Fruit fly (Drosophila melanogaster) whole organism, embryonic: ENCODE measurements around the gene CG11723.

Experiments
- Atf3 ChIP-seq: fragments of 200-800 bp; sonication (Bioruptor generic); optimal IDR thresholded peaks from 3 replicates; lab custom pipeline; 2016; ENCODE audit warnings: missing biosample characterization, missing genetic modification characterization
- Awh ChIP-seq: fragments of 200-800 bp; sonication (Bioruptor generic); IDR thresholded peaks from 2 replicates; pipeline ENCODE4, ENCODE4 v1.3.6; 2022; ENCODE audit warnings: missing biosample characterization, missing genetic modification characterization
- CG12071 ChIP-seq: fragments of 200-800 bp; sonication (Bioruptor generic); optimal IDR thresholded peaks from 3 replicates; lab custom pipeline; 2018; ENCODE audit warnings: missing biosample characterization, mild to moderate bottlenecking, missing genetic modification characterization
- CG13123 ChIP-seq: fragments of 200-800 bp; sonication (Bioruptor generic); optimal IDR thresholded peaks from 2 replicates; lab custom pipeline; 2016; ENCODE audit warnings: missing biosample characterization, missing genetic modification characterization
- CG13775 ChIP-seq: fragments of 200-800 bp; sonication (Bioruptor generic); optimal IDR thresholded peaks from 3 replicates; lab custom pipeline; 2017; ENCODE audit warnings: missing biosample characterization, mild to moderate bottlenecking, missing genetic modification characterization
- CG15479 ChIP-seq: fragments of 200-800 bp; sonication (Bioruptor generic); optimal IDR thresholded peaks from 3 replicates; lab custom pipeline; 2019; ENCODE audit warnings: missing biosample characterization, mild to moderate bottlenecking, missing genetic modification characterization, moderate library complexity
- CG15696 ChIP-seq: fragments of 200-800 bp; sonication (Bioruptor generic); optimal IDR thresholded peaks from 2 replicates; lab custom pipeline; 2019; ENCODE audit warnings: missing biosample characterization, mild to moderate bottlenecking, missing genetic modification characterization, moderate library complexity
- CG16813 ChIP-seq: fragments of 200-800 bp; sonication (Bioruptor generic); IDR thresholded peaks from 3 replicates; pipeline ENCODE4 v1.3.6; 2022; ENCODE audit warnings: missing biosample characterization, missing genetic modification characterization; ENCODE audit not compliant: partially characterized antibody
- CG16863 ChIP-seq: fragments of 200-800 bp; sonication (Bioruptor generic); optimal IDR thresholded peaks from 3 replicates; lab custom pipeline; 2016; ENCODE audit warnings: missing biosample characterization, missing genetic modification characterization
- CG17361 ChIP-seq: fragments of 200-800 bp; sonication (Bioruptor generic); IDR thresholded peaks from 3 replicates; pipeline ENCODE4 v1.3.6; 2022; ENCODE audit warnings: missing biosample characterization, missing genetic modification characterization
- CG18764 ChIP-seq: fragments of 200-800 bp; sonication (Bioruptor generic); optimal IDR thresholded peaks from 3 replicates; lab custom pipeline; 2016; ENCODE audit warnings: missing biosample characterization, missing genetic modification characterization
- CG2889 ChIP-seq: fragments of 200-800 bp; sonication (Bioruptor generic); IDR thresholded peaks from 3 replicates; pipeline ENCODE4 v1.3.6; 2022; ENCODE audit warnings: missing biosample characterization, missing genetic modification characterization
- CG30431 ChIP-seq: fragments of 200-800 bp; sonication (Bioruptor generic); optimal IDR thresholded peaks from 2 replicates; lab custom pipeline; 2017; ENCODE audit warnings: missing biosample characterization, missing genetic modification characterization
- CG3065 ChIP-seq: fragments of 200-800 bp; sonication (Bioruptor generic); optimal IDR thresholded peaks from 2 replicates; lab custom pipeline; 2016; ENCODE audit warnings: missing biosample characterization, missing genetic modification characterization
- CG33557 ChIP-seq: fragments of 200-800 bp; sonication (Bioruptor generic); optimal IDR thresholded peaks from 2 replicates; lab custom pipeline; 2019; ENCODE audit warnings: missing biosample characterization, mild to moderate bottlenecking, missing genetic modification characterization, moderate library complexity
- CG34376 ChIP-seq: fragments of 200-800 bp; sonication (Bioruptor generic); optimal IDR thresholded peaks from 2 replicates; lab custom pipeline; 2018; ENCODE audit warnings: missing biosample characterization, mild to moderate bottlenecking, missing genetic modification characterization
- CG4424 ChIP-seq: fragments of 200-800 bp; sonication (Bioruptor generic); optimal IDR thresholded peaks from 3 replicates; lab custom pipeline; 2016; ENCODE audit warnings: missing biosample characterization, missing genetic modification characterization
- CG4854 ChIP-seq: fragments of 200-800 bp; sonication (Bioruptor generic); optimal IDR thresholded peaks from 2 replicates; lab custom pipeline; 2016; ENCODE audit warnings: missing biosample characterization, missing genetic modification characterization, inconsistent platforms
- CG6683 ChIP-seq: fragments of 200-800 bp; sonication (Bioruptor generic); optimal IDR thresholded peaks from 2 replicates; lab custom pipeline; 2017; ENCODE audit warnings: missing biosample characterization, mild to moderate bottlenecking, missing genetic modification characterization, missing genetic modification reagents
- CG6791 ChIP-seq: fragments of 200-800 bp; sonication (Bioruptor generic); IDR thresholded peaks from 3 replicates; pipeline ENCODE4 v1.3.6; 2022; ENCODE audit warnings: missing biosample characterization, missing genetic modification characterization; ENCODE audit not compliant: partially characterized antibody
- CG9727 ChIP-seq: fragments of 200-800 bp; sonication (Bioruptor generic); optimal IDR thresholded peaks from 3 replicates; lab custom pipeline; 2017; ENCODE audit warnings: missing biosample characterization, mild to moderate bottlenecking, missing genetic modification characterization
- D19A ChIP-seq: fragments of 200-800 bp; optimal IDR thresholded peaks from 3 replicates; lab custom pipeline; 2019; ENCODE audit warnings: missing biosample characterization, mild to moderate bottlenecking, missing genetic modification characterization, moderate library complexity
- H15 ChIP-seq: fragments of 200-800 bp; sonication (Bioruptor generic); IDR thresholded peaks from 3 replicates; pipeline ENCODE4 v1.3.6; 2022; ENCODE audit warnings: missing biosample characterization, missing genetic modification characterization
- Hey ChIP-seq: fragments of 200-800 bp; sonication (Bioruptor generic); optimal IDR thresholded peaks from 3 replicates; lab custom pipeline; 2018; ENCODE audit warnings: missing biosample characterization, mild to moderate bottlenecking, missing genetic modification characterization
- Hr78 ChIP-seq, 2 experiments: fragments of 200-800 bp in 1 of 2; fragments of >200 bp in 1 of 2; sonication (Bioruptor generic) in 1 of 2; optimal IDR thresholded peaks; 2 replicates each; lab custom pipeline; 2017 to 2019; ENCODE audit warnings: missing biosample characterization in 2 of 2, missing genetic modification characterization in 2 of 2, mild to moderate bottlenecking in 1 of 2, moderate library complexity in 1 of 2
- Myb ChIP-seq: fragments of 200-800 bp; sonication (Bioruptor generic); optimal IDR thresholded peaks from 2 replicates; lab custom pipeline; 2016; ENCODE audit warnings: missing biosample characterization, missing genetic modification characterization
- Neu2 ChIP-seq: fragments of 200-800 bp; sonication (Bioruptor generic); optimal IDR thresholded peaks from 3 replicates; lab custom pipeline; 2016; ENCODE audit warnings: missing biosample characterization, missing genetic modification characterization, borderline replicate concordance
- Poxn ChIP-seq: fragments of 200-800 bp; sonication (Bioruptor generic); IDR thresholded peaks from 2 replicates; pipeline ENCODE4 v1.3.6; 2022; ENCODE audit warnings: missing biosample characterization, missing genetic modification characterization
- Sox100B ChIP-seq: fragments of 200-800 bp; sonication (Bioruptor generic); optimal IDR thresholded peaks from 3 replicates; lab custom pipeline; 2018; ENCODE audit warnings: missing biosample characterization, mild to moderate bottlenecking, missing genetic modification characterization
- Trl ChIP-seq, 3 experiments: fragments of >200 bp in 2 of 3; fragments of 200-800 bp in 1 of 3; sonication (Bioruptor generic) in 1 of 3; optimal IDR thresholded peaks; 2 replicates in 1 of 3; 3 replicates in 2 of 3; lab custom pipeline; 2016 to 2017; ENCODE audit warnings: missing biosample characterization in 1 of 3, missing genetic modification characterization in 1 of 3
- YL-1 ChIP-seq: fragments of 200-800 bp; sonication (Bioruptor generic); optimal IDR thresholded peaks from 3 replicates; lab custom pipeline; 2017; ENCODE audit warnings: missing biosample characterization, mild to moderate bottlenecking, missing genetic modification characterization
- al ChIP-seq: fragments of 200-800 bp; sonication (Bioruptor generic); IDR thresholded peaks from 2 replicates; pipeline ENCODE4 v1.3.6; 2022; ENCODE audit warnings: missing biosample characterization, missing genetic modification characterization
- bigmax ChIP-seq: fragments of 200-800 bp; sonication (Bioruptor generic); optimal IDR thresholded peaks from 2 replicates; lab custom pipeline; 2018; ENCODE audit warnings: missing biosample characterization, mild to moderate bottlenecking, missing genetic modification characterization
- bowl ChIP-seq: fragments of 200-800 bp; sonication (Bioruptor generic); IDR thresholded peaks from 2 replicates; pipeline ENCODE4 v1.3.6; 2022; ENCODE audit warnings: missing biosample characterization, missing genetic modification characterization
- cas ChIP-seq: fragments of 200-800 bp; sonication (Bioruptor generic); IDR thresholded peaks from 2 replicates; pipeline ENCODE4 v1.3.6; 2022; ENCODE audit warnings: missing biosample characterization, missing genetic modification characterization
- da ChIP-seq: fragments of 200-800 bp; sonication (Bioruptor generic); optimal IDR thresholded peaks from 2 replicates; lab custom pipeline; 2016; ENCODE audit warnings: missing biosample characterization, missing genetic modification characterization
- fu2 ChIP-seq: fragments of 200-800 bp; sonication (Bioruptor generic); optimal IDR thresholded peaks from 2 replicates; lab custom pipeline; 2016; ENCODE audit warnings: missing biosample characterization, missing genetic modification characterization
- jumu ChIP-seq: fragments of 200-800 bp; sonication (Bioruptor generic); optimal IDR thresholded peaks from 3 replicates; lab custom pipeline; 2016; ENCODE audit warnings: missing biosample characterization, missing genetic modification characterization
- kay ChIP-seq: fragments of 200-800 bp; sonication (Bioruptor generic); optimal IDR thresholded peaks from 2 replicates; lab custom pipeline; 2016; ENCODE audit warnings: missing biosample characterization, missing genetic modification characterization
- onecut ChIP-seq: fragments of 200-800 bp; sonication (Bioruptor generic); IDR thresholded peaks from 2 replicates; pipeline ENCODE4 v1.3.6; 2022; ENCODE audit warnings: missing biosample characterization, missing genetic modification characterization
- row ChIP-seq: fragments of 200-800 bp; sonication (Bioruptor generic); IDR thresholded peaks from 3 replicates; pipeline ENCODE4 v1.3.6; 2022; ENCODE audit warnings: missing biosample characterization, missing genetic modification characterization
- sd ChIP-seq: fragments of 200-800 bp; sonication (Bioruptor generic); optimal IDR thresholded peaks from 3 replicates; lab custom pipeline; 2018; ENCODE audit warnings: missing biosample characterization, mild to moderate bottlenecking, missing genetic modification characterization, moderate library complexity
- ssp ChIP-seq: fragments of 200-800 bp; sonication (Bioruptor generic); IDR thresholded peaks from 2 replicates; pipeline ENCODE4 v1.3.6; 2022; ENCODE audit warnings: missing biosample characterization, missing genetic modification characterization
- tap ChIP-seq: fragments of 200-800 bp; optimal IDR thresholded peaks from 3 replicates; lab custom pipeline; 2019; ENCODE audit warnings: missing biosample characterization, mild to moderate bottlenecking, missing genetic modification characterization, moderate library complexity
- trh ChIP-seq: fragments of 200-800 bp; sonication (Bioruptor generic); optimal IDR thresholded peaks from 2 replicates; lab custom pipeline; 2016; ENCODE audit warnings: missing biosample characterization, missing genetic modification characterization
- unc-4 ChIP-seq: fragments of 200-800 bp; sonication (Bioruptor generic); IDR thresholded peaks from 2 replicates; pipeline ENCODE4 v1.3.6; 2022; ENCODE audit warnings: missing biosample characterization, missing genetic modification characterization; ENCODE audit not compliant: partially characterized antibody
- vnd ChIP-seq: fragments of 200-800 bp; sonication (Bioruptor generic); IDR thresholded peaks from 3 replicates; pipeline ENCODE4 v1.3.6; 2022; ENCODE audit warnings: missing biosample characterization, missing genetic modification characterization; ENCODE audit not compliant: partially characterized antibody
- zfh2 ChIP-seq: fragments of 200-800 bp; sonication (Bioruptor generic); optimal IDR thresholded peaks from 2 replicates; lab custom pipeline; 2016; ENCODE audit warnings: missing biosample characterization, missing genetic modification characterization

CG11723 gene

dm6 chr2L:2130157-2130987, 16.7 kb downstream of the CG11723 start, which contains the start of gene Glyp (continued):
- TF ChIP-seq row (GFP tag; lab: Robert Waterston, UW): peak; percentile 99
- TF ChIP-seq bowl (GFP tag; lab: Robert Waterston, UW): peak; percentile 86
- peak; percentile 84 for TF ChIP-seq CG13123 (GFP tag; lab: Kevin White, UChicago)
- TF ChIP-seq CG18764 (GFP tag; lab: Kevin White, UChicago): peak; percentile 92
- TF ChIP-seq bigmax: no peak
- TF ChIP-seq Poxn (GFP tag; lab: Robert Waterston, UW): peak; percentile 80
- TF ChIP-seq Neu2 (GFP tag; lab: Kevin White, UChicago): no peak
- peak; percentile 81 for TF ChIP-seq CG3065 (GFP tag; lab: Kevin White, UChicago)
- TF ChIP-seq CG30431 (GFP tag; lab: Kevin White, UChicago): peak; percentile 91
- peak; percentile 22; the same call in 1 of the 2 replicates for TF ChIP-seq unc-4
- TF ChIP-seq sd (tag; lab: Kevin White, UChicago): peak; percentile 92
- TF ChIP-seq Trl (optimal IDR thresholded peaks at IDR 0.05; lab: Kevin White, UChicago): peak; percentile 98
- TF ChIP-seq Trl (GFP tag; optimal IDR thresholded peaks at IDR 0.05; lab: Kevin White, UChicago): peak; percentile 78
- TF ChIP-seq fu2 (GFP tag; lab: Kevin White, UChicago): peak; percentile 68
- TF ChIP-seq CG16863: peak; percentile 62
- peak in 1 of 2 experiments; percentile 97 for TF ChIP-seq Hr78 (GFP tag; optimal IDR thresholded peaks at IDR 0.05; lab: Kevin White, UChicago)
- TF ChIP-seq Myb: peak; percentile 18
- peak; percentile 68 for TF ChIP-seq CG15479 (GFP tag; lab: Kevin White, UChicago)
- TF ChIP-seq Sox100B (GFP tag; lab: Kevin White, UChicago): peak; percentile 97
- peak; percentile 86 for TF ChIP-seq CG4854 (GFP tag; lab: Kevin White, UChicago)
- TF ChIP-seq CG34376 (GFP tag; lab: Kevin White, UChicago): peak; percentile 98
- TF ChIP-seq Awh (GFP tag; lab: Robert Waterston, UW): peak; percentile 89
- peak; percentile 91 for TF ChIP-seq zfh2 (GFP tag; lab: Kevin White, UChicago)
- TF ChIP-seq CG15696 (tag; lab: Kevin White, UChicago): peak; percentile 87
- no peak for TF ChIP-seq CG6791 (GFP tag; lab: Robert Waterston, UW)
- no peak for TF ChIP-seq vnd (GFP tag; lab: Robert Waterston, UW)
- peak; percentile 61 for TF ChIP-seq jumu
- peak; percentile 89 for TF ChIP-seq onecut (GFP tag; lab: Robert Waterston, UW)
- TF ChIP-seq CG17361 (GFP tag; lab: Robert Waterston, UW): peak; percentile 98
- peak; percentile 87; the same call in 2 of the 3 replicates for TF ChIP-seq CG2889
- peak; percentile 86 for TF ChIP-seq ssp (GFP tag; lab: Robert Waterston, UW)
- TF ChIP-seq CG9727 (GFP tag; lab: Kevin White, UChicago): peak; percentile 98
- peak; percentile 95 for TF ChIP-seq D19A (tag; lab: Kevin White, UChicago)
- peak; percentile 87 for TF ChIP-seq cas (GFP tag; lab: Robert Waterston, UW)
- peak; percentile 93 for TF ChIP-seq CG12071 (GFP tag; lab: Kevin White, UChicago)
- TF ChIP-seq Atf3 (GFP tag; lab: Kevin White, UChicago): peak; percentile 48
- TF ChIP-seq CG16813: no peak
- peak; percentile 91 for TF ChIP-seq H15 (GFP tag; lab: Robert Waterston, UW)
- peak; percentile 97 for TF ChIP-seq CG13775 (GFP tag; lab: Kevin White, UChicago)
- peak; percentile 94 for TF ChIP-seq al (GFP tag; lab: Robert Waterston, UW)
- peak; percentile 94 for TF ChIP-seq kay
- peak; percentile 95 for TF ChIP-seq tap (tag; lab: Kevin White, UChicago)
- peak; percentile 68 for TF ChIP-seq Hey (tag; lab: Kevin White, UChicago)
- TF ChIP-seq trh (GFP tag; lab: Kevin White, UChicago): peak; percentile 86
- TF ChIP-seq da (GFP tag; lab: Kevin White, UChicago): peak; percentile 38
- TF ChIP-seq CG33557 (GFP tag; lab: Kevin White, UChicago): peak; percentile 89
- peak; percentile 96 for TF ChIP-seq YL-1 (GFP tag; lab: Kevin White, UChicago)
- TF ChIP-seq CG6683 (GFP tag; lab: Kevin White, UChicago): peak; percentile 98
- TF ChIP-seq CG4424 (GFP tag; lab: Kevin White, UChicago): peak; percentile 97
